Worm (Caenorhabditis elegans) whole organism, young adult: ENCODE data around the gene F38E9.1.
"Not testable (repeated sequence)": the region's sequence is repeated elsewhere in the genome, so short reads cannot be mapped to it uniquely, and the experiment has no call there.

Experiments
- B0019.2 ChIP-seq: fragments of 200-800 bp; sonication (Bioruptor generic); conservative IDR thresholded peaks from 2 replicates; pipeline ENCODE4 v1.3.6; 2022; ENCODE audit warnings: missing genetic modification reagents, missing genetic modification characterization, missing compliant biosample characterization
- B0261.1 ChIP-seq: sonication (generic microtip); optimal IDR thresholded peaks from 2 replicates; lab custom pipeline; 2016; ENCODE audit warnings: mild to moderate bottlenecking, missing genetic modification characterization, moderate library complexity, missing compliant biosample characterization
- D2030.7 ChIP-seq: fragments of 200-800 bp; sonication (Bioruptor generic); IDR thresholded peaks from 2 replicates; pipeline ENCODE4 v1.3.6; 2022; ENCODE audit warnings: missing genetic modification reagents, missing genetic modification characterization, missing compliant biosample characterization
- F10E7.11 ChIP-seq: sonication (generic microtip); optimal IDR thresholded peaks from 2 replicates; lab custom pipeline; 2017; ENCODE audit warnings: mild to moderate bottlenecking, missing genetic modification characterization, moderate library complexity, missing compliant biosample characterization
- F22D6.2 ChIP-seq: sonication (generic microtip); optimal IDR thresholded peaks from 2 replicates; lab custom pipeline; 2016; ENCODE audit warnings: mild to moderate bottlenecking, missing genetic modification characterization, missing compliant biosample characterization
- F39B2.1 ChIP-seq: fragments of 200-800 bp; sonication (Bioruptor generic); IDR thresholded peaks from 2 replicates; pipeline ENCODE4 v1.3.6; 2022; ENCODE audit warnings: missing genetic modification reagents, missing genetic modification characterization, missing compliant biosample characterization
- F55B11.4 ChIP-seq: sonication (generic microtip); optimal IDR thresholded peaks from 2 replicates; lab custom pipeline; 2016; ENCODE audit warnings: missing compliant biosample characterization, missing genetic modification characterization, borderline replicate concordance; ENCODE audit not compliant: insufficient read depth
- F57A8.1 ChIP-seq: fragments of 200-800 bp; sonication (Bioruptor generic); optimal IDR thresholded peaks from 2 replicates; lab custom pipeline; 2018; ENCODE audit warnings: mild to moderate bottlenecking, missing genetic modification characterization, moderate library complexity, missing compliant biosample characterization
- Y53F4B.3 ChIP-seq: fragments of 200-800 bp; sonication (Bioruptor generic); IDR thresholded peaks from 2 replicates; pipeline ENCODE4 v1.3.6; 2022; ENCODE audit warnings: missing genetic modification reagents, missing genetic modification characterization, missing compliant biosample characterization
- attf-6 ChIP-seq: fragments of 200-800 bp; sonication (Bioruptor generic); IDR thresholded peaks from 2 replicates; pipeline ENCODE4 v1.3.6; 2022; ENCODE audit warnings: missing genetic modification reagents, missing genetic modification characterization, missing compliant biosample characterization
- ceh-27 ChIP-seq: fragments of 200-800 bp; sonication (Bioruptor generic); optimal IDR thresholded peaks from 2 replicates; lab custom pipeline; 2018; ENCODE audit warnings: mild to moderate bottlenecking, missing genetic modification characterization, moderate library complexity, missing compliant biosample characterization
- ceh-58 ChIP-seq: fragments of 200-800 bp; sonication (Bioruptor generic); IDR thresholded peaks from 2 replicates; pipeline ENCODE4 v1.3.6; 2022; ENCODE audit warnings: missing genetic modification characterization, missing compliant biosample characterization
- dox-1 ChIP-seq: fragments of 200-800 bp; sonication (Bioruptor generic); IDR thresholded peaks from 2 replicates; pipeline ENCODE4 v1.3.6; 2022; ENCODE audit warnings: missing genetic modification reagents, missing genetic modification characterization, missing compliant biosample characterization
- gei-17 ChIP-seq: fragments of 200-800 bp; sonication (Bioruptor generic); optimal IDR thresholded peaks from 2 replicates; lab custom pipeline; 2018; ENCODE audit warnings: mild to moderate bottlenecking, missing genetic modification characterization, missing compliant biosample characterization
- hmg-20 ChIP-seq: fragments of 200-800 bp; sonication (Bioruptor generic); IDR thresholded peaks from 2 replicates; pipeline ENCODE4 v1.3.6; 2022; ENCODE audit warnings: missing genetic modification reagents, missing genetic modification characterization, missing compliant biosample characterization
- lin-54 ChIP-seq: fragments of 200-800 bp; sonication (Bioruptor generic); optimal IDR thresholded peaks from 2 replicates; lab custom pipeline; 2018; ENCODE audit warnings: mild to moderate bottlenecking, missing genetic modification characterization, missing compliant biosample characterization
- lir-1 ChIP-seq: fragments of 200-800 bp; sonication (Bioruptor generic); conservative IDR thresholded peaks from 2 replicates; pipeline ENCODE4 v1.3.6; 2022; ENCODE audit warnings: missing genetic modification reagents, missing genetic modification characterization, missing compliant biosample characterization
- madf-10 ChIP-seq: sonication (generic microtip); optimal IDR thresholded peaks from 2 replicates; lab custom pipeline; 2016; ENCODE audit warnings: mild to moderate bottlenecking, missing genetic modification characterization, missing compliant biosample characterization
- nfya-2 ChIP-seq: fragments of 200-800 bp; sonication (Bioruptor generic); IDR thresholded peaks from 2 replicates; pipeline ENCODE4 v1.3.6; 2022; ENCODE audit warnings: missing genetic modification reagents, missing genetic modification characterization, missing compliant biosample characterization
- nhr-120 ChIP-seq: fragments of 200-800 bp; sonication (Bioruptor generic); IDR thresholded peaks from 2 replicates; pipeline ENCODE4 v1.3.6; 2022; ENCODE audit warnings: missing genetic modification characterization, missing compliant biosample characterization
- nhr-90 ChIP-seq: sonication (generic microtip); optimal IDR thresholded peaks from 2 replicates; lab custom pipeline; 2016; ENCODE audit warnings: missing genotype, mild to moderate bottlenecking, missing genetic modification characterization, missing compliant biosample characterization
- pbrm-1 ChIP-seq: fragments of 200-800 bp; sonication (Bioruptor generic); IDR thresholded peaks from 2 replicates; pipeline ENCODE4 v1.3.6; 2022; ENCODE audit warnings: missing genetic modification reagents, missing genetic modification characterization, missing compliant biosample characterization
- rpc-1 ChIP-seq, 2 experiments: fragments of 150-350 bp in 1 of 2; sonication (generic microtip) in 1 of 2; optimal IDR thresholded peaks; 2 replicates each; lab custom pipeline; 2014 to 2018; ENCODE audit warnings: missing biosample characterization in 1 of 2, missing genetic modification characterization in 1 of 2, missing genetic modification reagents in 1 of 2, missing genotype in 1 of 2
- sdz-38 ChIP-seq: sonication (generic microtip); optimal IDR thresholded peaks from 2 replicates; lab custom pipeline; 2016; ENCODE audit warnings: missing genotype, missing genetic modification characterization, missing compliant biosample characterization
- snpc-4 ChIP-seq, 5 experiments: fragments of 150-350 bp in 1 of 5; sonication (generic microtip) in 4 of 5; optimal IDR thresholded peaks; 2 replicates each; lab custom pipeline; 2014 to 2018; ENCODE audit warnings: missing genetic modification characterization in 5 of 5, missing biosample characterization in 3 of 5, antibody characterized with exemption in 2 of 5, mild to moderate bottlenecking in 2 of 5, missing compliant biosample characterization in 2 of 5, missing genotype in 2 of 5, moderate library complexity in 2 of 5, missing genetic modification reagents in 1 of 5
- tbp1 ChIP-seq: fragments of 200-800 bp; sonication (Bioruptor generic); optimal IDR thresholded peaks from 2 replicates; lab custom pipeline; 2018; ENCODE audit warnings: mild to moderate bottlenecking, missing genetic modification characterization, missing compliant biosample characterization
- unc-62 ChIP-seq: fragments of 150-350 bp; optimal IDR thresholded peaks from 2 replicates; lab custom pipeline; 2014; ENCODE audit warnings: missing biosample characterization, missing genetic modification reagents, missing genetic modification characterization
- ztf-25 ChIP-seq: fragments of 200-800 bp; sonication (Bioruptor generic); IDR thresholded peaks from 2 replicates; pipeline ENCODE4 v1.3.6; 2022; ENCODE audit warnings: missing genetic modification reagents, missing genetic modification characterization, missing compliant biosample characterization
- ztf-3 ChIP-seq: fragments of 200-800 bp; sonication (Bioruptor generic); optimal IDR thresholded peaks from 2 replicates; lab custom pipeline; 2018; ENCODE audit warnings: mild to moderate bottlenecking, missing genetic modification characterization, missing compliant biosample characterization

F38E9.1 gene

DNA sequence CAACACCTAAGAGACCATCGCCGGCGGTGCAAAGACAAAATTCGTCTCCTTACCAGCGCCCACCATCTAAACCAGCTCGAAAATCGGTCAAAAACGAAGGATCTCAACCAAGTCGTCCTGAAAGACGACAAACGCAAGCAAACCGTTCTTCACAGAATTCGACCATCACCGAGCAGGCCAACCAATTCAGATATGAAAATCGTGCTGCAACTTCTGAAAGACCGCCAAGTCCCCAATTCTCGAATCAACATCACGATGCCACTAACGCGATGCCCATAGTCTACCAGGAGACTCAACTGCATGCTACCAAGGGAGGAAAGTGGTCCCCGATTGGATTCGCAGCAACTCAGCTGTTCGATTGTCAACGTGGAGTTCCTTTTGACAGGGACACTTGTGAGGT lies 48.7 kb downstream of the F38E9.1 start, which contains the start of gene T25D1.1:
T25D1.1 (plus strand) TSS at position 301 of the 400 bp plus-strand sequence.
- TF ChIP-seq rpc-1 (optimal IDR thresholded peaks at IDR 0.05; lab: Kevin White, UChicago) (no peak), rpc-1 (tag; optimal IDR thresholded peaks at IDR 0.05; lab: Kevin White, UChicago) (no peak), nhr-120 (GFP tag; lab: Robert Waterston, UW) (no peak), F22D6.2 (no peak), nhr-90 (tag; lab: Kevin White, UChicago) (no peak), Y53F4B.3 (GFP tag; lab: Robert Waterston, UW) (no peak), lin-54 (GFP tag; lab: Kevin White, UChicago) (no peak), B0019.2 (GFP tag; lab: Robert Waterston, UW) (no peak)
- TF ChIP-seq, all 124 proteins: peak for 0

ce11 chrX:16521722-16522121 lies 50.9 kb downstream of the F38E9.1 start:
- TF ChIP-seq ztf-3 (GFP tag; lab: Kevin White, UChicago): no peak
- no peak for TF ChIP-seq nfya-2
- no peak for TF ChIP-seq attf-6 (GFP tag; lab: Robert Waterston, UW)
- no peak for TF ChIP-seq lir-1 (GFP tag; lab: Robert Waterston, UW)
- TF ChIP-seq dox-1: no peak
- TF ChIP-seq ztf-25: no peak
- no peak for TF ChIP-seq F39B2.1 (GFP tag; lab: Robert Waterston, UW)
- TF ChIP-seq unc-62 (GFP tag; lab: Kevin White, UChicago): no peak
- no peak for TF ChIP-seq sdz-38 (tag; lab: Kevin White, UChicago)
- no peak for TF ChIP-seq hmg-20 (GFP tag; lab: Robert Waterston, UW)
- no peak for TF ChIP-seq gei-17 (GFP tag; lab: Kevin White, UChicago)
- no peak for TF ChIP-seq pbrm-1

- TF ChIP-seq tbp1 (GFP tag; lab: Kevin White, UChicago): peak; percentile 73
- peak; percentile 41 for TF ChIP-seq B0261.1 (tag; lab: Kevin White, UChicago)
- TF ChIP-seq rpc-1 (optimal IDR thresholded peaks at IDR 0.05; lab: Kevin White, UChicago): peak; percentile 50
- TF ChIP-seq rpc-1 (tag; optimal IDR thresholded peaks at IDR 0.05; lab: Kevin White, UChicago): peak; percentile 67
- TF ChIP-seq dox-1: 0 out of 2 replicates have a peak, but pooled peaks have one; percentile 13
- 0 out of 2 replicates have a peak, but pooled peaks have one; percentile 19 for TF ChIP-seq pbrm-1
- not testable (repeated sequence) for TF ChIP-seq snpc-4 (GFP tag; optimal IDR thresholded peaks at IDR 0.05; lab: Kevin White, UChicago)
- peak in 1 of 4 experiments; percentile 27 for TF ChIP-seq snpc-4 (tag; optimal IDR thresholded peaks at IDR 0.05; lab: Kevin White, UChicago)
- TF ChIP-seq D2030.7 (GFP tag; lab: Robert Waterston, UW): peak; percentile 71
- TF ChIP-seq, all 124 proteins: peak for 7; not testable (repeated sequence) for 117
Measured at ce11 chrX:16523827-16524226, 53.0 kb downstream of the F38E9.1 start.

ce11 chrX:16524310-16524709 lies 53.5 kb downstream of the F38E9.1 start:
- TF ChIP-seq F55B11.4 (tag; lab: Kevin White, UChicago) (no peak), tbp1 (GFP tag; lab: Kevin White, UChicago) (no peak), ceh-58 (GFP tag; lab: Robert Waterston, UW) (no peak), F57A8.1 (no peak), madf-10 (tag; lab: Kevin White, UChicago) (no peak), F10E7.11 (tag; lab: Kevin White, UChicago) (no peak), snpc-4 (GFP tag; optimal IDR thresholded peaks at IDR 0.05; lab: Kevin White, UChicago) (no peak), snpc-4 (tag; optimal IDR thresholded peaks at IDR 0.05; lab: Kevin White, UChicago) (no peak), ceh-27 (GFP tag; lab: Kevin White, UChicago) (no peak)
